Fruit fly (Drosophila melanogaster): ENCODE data around the gene ImpE1.

ImpE1 gene

DNA sequence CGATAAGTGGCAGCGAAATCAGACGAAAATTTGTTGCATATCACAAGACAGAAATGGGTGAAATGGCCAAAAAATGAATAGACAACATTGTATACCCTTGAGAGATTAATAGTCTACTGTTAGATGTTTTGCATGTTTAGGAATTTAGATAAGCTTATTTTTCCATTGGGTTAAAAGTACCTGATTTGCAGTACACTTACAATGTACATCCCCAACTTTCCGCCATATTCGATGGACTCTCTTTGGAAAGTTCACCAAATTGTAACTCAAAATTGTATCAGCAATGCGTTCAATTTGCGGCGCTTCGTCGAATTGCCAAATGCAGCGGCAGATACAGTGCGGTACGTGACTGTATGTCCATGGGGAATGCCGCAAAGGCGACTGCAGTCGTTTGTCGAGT, 37.9 kb upstream of the ImpE1 start:
- TF ChIP-seq Crg-1 (GFP tag; optimal IDR thresholded peaks at IDR 0.05), result no peak
- no peak for TF ChIP-seq ovo (GFP tag; optimal IDR thresholded peaks at IDR 0.05)
- TF ChIP-seq kay (GFP tag; ENCODE audit: borderline replicate concordance), result no peak
- TF ChIP-seq CG7101 (tag; optimal IDR thresholded peaks at IDR 0.05), result no peak

dm6 chr3L:8336372-8336771, 35.8 kb upstream of the ImpE1 start, which contains the start of gene Cpr66Cb:
Cpr66Cb (plus strand) TSS chr3L:8336672.
- TF ChIP-seq tj (GFP tag; optimal IDR thresholded peaks at IDR 0.05) (no peak), CG7101 (tag; optimal IDR thresholded peaks at IDR 0.05) (no peak), CG12768 (GFP tag; optimal IDR thresholded peaks at IDR 0.05) (no peak), cnc (optimal IDR thresholded peaks at IDR 0.05) (no peak), Crg-1 (GFP tag; optimal IDR thresholded peaks at IDR 0.05) (no peak), pad (GFP tag; optimal IDR thresholded peaks at IDR 0.05) (no peak), cic (GFP tag; optimal IDR thresholded peaks at IDR 0.05) (no peak)

DNA sequence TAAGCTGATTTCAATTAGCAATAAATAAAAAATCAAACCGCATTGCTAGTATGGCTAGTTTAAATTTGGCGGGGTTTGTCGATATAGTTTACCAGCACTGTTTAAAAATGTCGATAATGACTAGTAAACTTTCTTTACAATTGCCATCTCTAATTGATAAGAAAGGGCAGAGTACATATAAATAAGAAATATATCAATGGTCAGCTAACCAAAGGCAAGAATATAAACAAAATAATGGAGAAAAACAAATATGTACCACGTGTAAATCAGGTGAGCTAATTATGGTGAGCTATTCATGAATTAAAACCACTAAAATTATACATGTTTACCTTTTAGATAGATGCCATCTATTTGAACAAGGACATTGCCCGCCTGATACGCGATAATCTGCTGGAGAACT, 33.3 kb upstream of the ImpE1 start, which contains the start of gene Pex2:
Gene Pex2 (plus strand): TSS at position 131 of the 400 bp plus-strand sequence.
- TF ChIP-seq CG7101 (tag; optimal IDR thresholded peaks at IDR 0.05) (peak; percentile 48), Mnt (GFP tag; optimal IDR thresholded peaks at IDR 0.05) (peak; percentile 64), ovo (GFP tag; optimal IDR thresholded peaks at IDR 0.05) (no peak), CG33017 (tag; optimal IDR thresholded peaks at IDR 0.05) (peak; percentile 51), Hr96 (GFP tag; optimal IDR thresholded peaks at IDR 0.05) (no peak), CG11617 (GFP tag; optimal IDR thresholded peaks at IDR 0.05) (peak; percentile 18), toe (GFP tag; optimal IDR thresholded peaks at IDR 0.05) (peak; percentile 43), Crg-1 (GFP tag; optimal IDR thresholded peaks at IDR 0.05) (peak; percentile 34), cic (GFP tag; optimal IDR thresholded peaks at IDR 0.05) (peak; percentile 99), cnc (optimal IDR thresholded peaks at IDR 0.05) (no peak), kay (GFP tag; ENCODE audit: borderline replicate concordance) (peak; percentile 76), CG12768 (GFP tag; optimal IDR thresholded peaks at IDR 0.05) (peak; percentile 82), pad (GFP tag; optimal IDR thresholded peaks at IDR 0.05) (peak; percentile 15), CG7045 (GFP tag; optimal IDR thresholded peaks at IDR 0.05) (no peak), CG1620 (GFP tag; optimal IDR thresholded peaks at IDR 0.05) (peak; percentile 57), Clk (GFP tag; optimal IDR thresholded peaks at IDR 0.05) (no peak), CG14711 (tag; optimal IDR thresholded peaks at IDR 0.05) (peak; percentile 31), CG5204 (GFP tag; optimal IDR thresholded peaks at IDR 0.05) (peak; percentile 3), tj (GFP tag; optimal IDR thresholded peaks at IDR 0.05) (no peak), bab1 (GFP tag; optimal IDR thresholded peaks at IDR 0.05) (peak; percentile 53)

- TF ChIP-seq bab1 (GFP tag; optimal IDR thresholded peaks at IDR 0.05) (peak; percentile 69), Clk (GFP tag; optimal IDR thresholded peaks at IDR 0.05) (no peak), toe (GFP tag; optimal IDR thresholded peaks at IDR 0.05) (peak; percentile 83), CG7101 (tag; optimal IDR thresholded peaks at IDR 0.05) (peak; percentile 79), Crg-1 (GFP tag; optimal IDR thresholded peaks at IDR 0.05) (peak; percentile 78), kay (GFP tag; ENCODE audit: borderline replicate concordance) (peak; percentile 59), pad (GFP tag; optimal IDR thresholded peaks at IDR 0.05) (peak; percentile 60), CG5204 (GFP tag; optimal IDR thresholded peaks at IDR 0.05) (peak; percentile 86), Mnt (GFP tag; optimal IDR thresholded peaks at IDR 0.05) (peak; percentile 67), CG14711 (tag; optimal IDR thresholded peaks at IDR 0.05) (peak; percentile 56), Hr96 (GFP tag; optimal IDR thresholded peaks at IDR 0.05) (peak; percentile 74), tj (GFP tag; optimal IDR thresholded peaks at IDR 0.05) (peak; percentile 41), cic (GFP tag; optimal IDR thresholded peaks at IDR 0.05) (peak; percentile 30), CG33017 (tag; optimal IDR thresholded peaks at IDR 0.05) (peak; percentile 38), cnc (optimal IDR thresholded peaks at IDR 0.05) (no peak), CG11617 (GFP tag; optimal IDR thresholded peaks at IDR 0.05) (peak; percentile 85), ovo (GFP tag; optimal IDR thresholded peaks at IDR 0.05) (peak; percentile 50), CG1620 (GFP tag; optimal IDR thresholded peaks at IDR 0.05) (peak; percentile 85), CG7045 (GFP tag; optimal IDR thresholded peaks at IDR 0.05) (peak; percentile 67), CG12768 (GFP tag; optimal IDR thresholded peaks at IDR 0.05) (peak; percentile 79)
Observed at dm6 chr3L:8340264-8341095, 31.7 kb upstream of the ImpE1 start, which contains the start of the genes Prim1 and CG7083. Prim1 (plus strand) TSS chr3L:8340314. CG7083 (plus strand) TSS chr3L:8340785.

dm6 chr3L:8345182-8345581, 27.0 kb upstream of the ImpE1 start:
- TF ChIP-seq cnc (optimal IDR thresholded peaks at IDR 0.05) (no peak), CG5204 (GFP tag; optimal IDR thresholded peaks at IDR 0.05) (no peak), kay (GFP tag; ENCODE audit: borderline replicate concordance) (no peak), Hr96 (GFP tag; optimal IDR thresholded peaks at IDR 0.05) (no peak), Clk (GFP tag; optimal IDR thresholded peaks at IDR 0.05) (no peak), CG12768 (GFP tag; optimal IDR thresholded peaks at IDR 0.05) (no peak), cic (GFP tag; optimal IDR thresholded peaks at IDR 0.05) (no peak), ovo (GFP tag; optimal IDR thresholded peaks at IDR 0.05) (no peak), bab1 (GFP tag; optimal IDR thresholded peaks at IDR 0.05) (no peak), CG33017 (tag; optimal IDR thresholded peaks at IDR 0.05) (no peak), CG7045 (GFP tag; optimal IDR thresholded peaks at IDR 0.05) (no peak)
